Worm (Caenorhabditis elegans) whole organism, L4 larva: ENCODE results near the gene drap-1.
A peak's percentile ranks its signal among the peaks of the same experiment; 100 is the strongest.

Source experiments
- D1046.2 ChIP-seq: fragments of 200-800 bp; sonication (Bioruptor generic); IDR thresholded peaks from 2 replicates; pipeline ENCODE4 v1.3.6; 2022; ENCODE audit warnings: missing genetic modification characterization, missing compliant biosample characterization
- F10B5.3 ChIP-seq: sonication (generic microtip); optimal IDR thresholded peaks from 2 replicates; lab custom pipeline; 2016; ENCODE audit warnings: mild to moderate bottlenecking, missing genetic modification characterization, missing compliant biosample characterization
- F37D6.2 ChIP-seq: sonication (generic microtip); optimal IDR thresholded peaks from 2 replicates; lab custom pipeline; 2016; ENCODE audit warnings: mild to moderate bottlenecking, missing genetic modification characterization, missing compliant biosample characterization
- R02D3.7 ChIP-seq: fragments of 150-350 bp; sonication (generic microtip); optimal IDR thresholded peaks from 3 replicates; lab custom pipeline; 2014; ENCODE audit warnings: missing biosample characterization, missing genetic modification characterization
- T20F7.1 ChIP-seq: fragments of 200-800 bp; sonication (Bioruptor generic); optimal IDR thresholded peaks from 2 replicates; lab custom pipeline; 2018; ENCODE audit warnings: mild to moderate bottlenecking, missing genetic modification characterization, missing compliant biosample characterization
- T26A8.4 ChIP-seq: fragments of 200-800 bp; sonication (Bioruptor generic); IDR thresholded peaks from 2 replicates; pipeline ENCODE4 v1.3.6; 2022; ENCODE audit warnings: missing genetic modification characterization, missing compliant biosample characterization
- Y5F2A.4 ChIP-seq: fragments of 200-800 bp; sonication (Bioruptor generic); optimal IDR thresholded peaks from 2 replicates; lab custom pipeline; 2018; ENCODE audit warnings: mild to moderate bottlenecking, missing genetic modification characterization, missing compliant biosample characterization
- ZK337.2 ChIP-seq: fragments of 200-800 bp; sonication (Bioruptor generic); IDR thresholded peaks from 2 replicates; pipeline ENCODE4 v1.3.6; 2022; ENCODE audit warnings: missing genetic modification reagents, missing genetic modification characterization, missing compliant biosample characterization
- ZK546.5 ChIP-seq, 2 experiments: sonication (generic microtip); optimal IDR thresholded peaks; 2 replicates each; lab custom pipeline; 2017; ENCODE audit warnings: missing biosample characterization in 2 of 2, missing genetic modification characterization in 2 of 2
- ama-1 ChIP-seq: fragments of 150-350 bp; optimal IDR thresholded peaks from 2 replicates; lab custom pipeline; 2014; ENCODE audit warnings: inconsistent platforms, mixed read lengths
- attf-4 ChIP-seq: sonication (generic microtip); optimal IDR thresholded peaks from 3 replicates; lab custom pipeline; 2017; ENCODE audit warnings: missing biosample characterization, missing genetic modification characterization
- ceh-20 ChIP-seq: fragments of 200-800 bp; sonication (Bioruptor generic); IDR thresholded peaks from 2 replicates; pipeline ENCODE4 v1.3.6; 2022; ENCODE audit warnings: missing genetic modification reagents, missing genetic modification characterization, missing compliant biosample characterization
- ceh-32 ChIP-seq: sonication (generic microtip); optimal IDR thresholded peaks from 2 replicates; lab custom pipeline; 2016; ENCODE audit warnings: mild to moderate bottlenecking, missing genetic modification characterization, missing compliant biosample characterization; ENCODE audit not compliant: poor library complexity
- ceh-82 ChIP-seq: sonication (generic microtip); optimal IDR thresholded peaks from 2 replicates; lab custom pipeline; 2017; ENCODE audit warnings: missing biosample characterization, missing genetic modification characterization
- ctbp-1 ChIP-seq: fragments of 200-800 bp; sonication (Bioruptor generic); IDR thresholded peaks from 2 replicates; pipeline ENCODE4 v1.3.6; 2022; ENCODE audit warnings: missing genetic modification reagents, missing genetic modification characterization, missing compliant biosample characterization
- daf-12 ChIP-seq: fragments of 150-350 bp; optimal IDR thresholded peaks from 2 replicates; lab custom pipeline; 2014; ENCODE audit warnings: missing biosample characterization, missing genetic modification reagents, missing genetic modification characterization
- daf-8 ChIP-seq: fragments of 200-800 bp; sonication (Bioruptor generic); IDR thresholded peaks from 2 replicates; pipeline ENCODE4 v1.3.6; 2022; ENCODE audit warnings: missing genetic modification characterization, missing compliant biosample characterization
- dmd-6 ChIP-seq: fragments of 200-800 bp; sonication (Bioruptor generic); IDR thresholded peaks from 2 replicates; pipeline ENCODE4 v1.3.6; 2022; ENCODE audit warnings: missing genetic modification reagents, missing genetic modification characterization, missing compliant biosample characterization
- dmd-8 ChIP-seq: fragments of 200-800 bp; sonication (Bioruptor generic); IDR thresholded peaks from 2 replicates; pipeline ENCODE4 v1.3.6; 2022; ENCODE audit warnings: missing genetic modification characterization, missing compliant biosample characterization
- dpl-1 ChIP-seq: fragments of 150-350 bp; optimal IDR thresholded peaks from 2 replicates; lab custom pipeline; 2014; ENCODE audit warnings: missing biosample characterization, missing genetic modification reagents, missing genetic modification characterization
- dve-1 ChIP-seq: sonication (generic microtip); optimal IDR thresholded peaks from 2 replicates; lab custom pipeline; 2017; ENCODE audit warnings: antibody characterized with exemption, mild to moderate bottlenecking, missing genetic modification characterization, missing compliant biosample characterization; ENCODE audit not compliant: insufficient read depth
- egl-27 ChIP-seq: sonication (generic microtip); optimal IDR thresholded peaks from 3 replicates; lab custom pipeline; 2017; ENCODE audit warnings: missing biosample characterization, missing genetic modification reagents, missing genetic modification characterization
- egl-43 ChIP-seq: fragments of 200-800 bp; sonication (Bioruptor generic); IDR thresholded peaks from 2 replicates; pipeline ENCODE4 v1.3.6; 2022; ENCODE audit warnings: missing genetic modification reagents, missing genetic modification characterization, missing compliant biosample characterization
- fkh-10 ChIP-seq: fragments of 150-350 bp; optimal IDR thresholded peaks from 2 replicates; lab custom pipeline; 2014; ENCODE audit warnings: missing biosample characterization, missing genetic modification reagents, missing genetic modification characterization
- gei-8 ChIP-seq: fragments of 200-800 bp; sonication (Bioruptor generic); optimal IDR thresholded peaks from 2 replicates; lab custom pipeline; 2018; ENCODE audit warnings: mild to moderate bottlenecking, missing genetic modification characterization, missing compliant biosample characterization
- hlh-30 ChIP-seq: sonication (generic microtip); optimal IDR thresholded peaks from 2 replicates; lab custom pipeline; 2017; ENCODE audit warnings: antibody characterized with exemption, mild to moderate bottlenecking, missing genetic modification characterization, missing compliant biosample characterization; ENCODE audit not compliant: insufficient read depth
- hmg-1.1 ChIP-seq: fragments of 200-800 bp; sonication (Bioruptor generic); IDR thresholded peaks from 2 replicates; pipeline ENCODE4 v1.3.6; 2022; ENCODE audit warnings: missing genetic modification reagents, missing genetic modification characterization, missing compliant biosample characterization
- lin-1 ChIP-seq: fragments of 200-800 bp; sonication (Bioruptor generic); IDR thresholded peaks from 2 replicates; pipeline ENCODE4 v1.3.6; 2022; ENCODE audit warnings: missing genetic modification reagents, missing genetic modification characterization, missing compliant biosample characterization
- lin-39 ChIP-seq: fragments of 150-350 bp; optimal IDR thresholded peaks from 2 replicates; lab custom pipeline; 2014; ENCODE audit warnings: missing biosample characterization, missing genetic modification reagents, missing genetic modification characterization
- lsy-2 ChIP-seq, 2 experiments: fragments of 150-350 bp in 1 of 2; sonication (generic microtip) in 1 of 2; optimal IDR thresholded peaks; 2 replicates each; lab custom pipeline; 2014 to 2017; ENCODE audit warnings: missing biosample characterization in 2 of 2, missing genetic modification characterization in 2 of 2
- mdl-1 ChIP-seq, 2 experiments: fragments of 150-350 bp in 1 of 2; sonication (generic microtip) in 1 of 2; optimal IDR thresholded peaks; 2 replicates each; lab custom pipeline; 2014 to 2017; ENCODE audit warnings: missing biosample characterization in 2 of 2, missing genetic modification characterization in 2 of 2
- mdt-29 ChIP-seq: fragments of 200-800 bp; sonication (Bioruptor generic); IDR thresholded peaks from 2 replicates; pipeline ENCODE4 v1.3.6; 2022; ENCODE audit warnings: missing genetic modification reagents, missing genetic modification characterization, missing compliant biosample characterization
- mes-2 ChIP-seq: sonication (generic microtip); optimal IDR thresholded peaks from 2 replicates; lab custom pipeline; 2016; ENCODE audit warnings: missing genotype, mild to moderate bottlenecking, missing genetic modification characterization, missing compliant biosample characterization; ENCODE audit not compliant: poor library complexity, severe bottlenecking
- nhr-10 ChIP-seq: fragments of 150-350 bp; optimal IDR thresholded peaks from 2 replicates; lab custom pipeline; 2014; ENCODE audit warnings: missing biosample characterization, missing genetic modification characterization
- nhr-11 ChIP-seq: fragments of 150-350 bp; optimal IDR thresholded peaks from 2 replicates; lab custom pipeline; 2014; ENCODE audit warnings: missing biosample characterization, missing genetic modification characterization
- nhr-111 ChIP-seq: fragments of 200-800 bp; sonication (Bioruptor generic); optimal IDR thresholded peaks from 2 replicates; lab custom pipeline; 2018; ENCODE audit warnings: mild to moderate bottlenecking, missing genetic modification characterization, missing compliant biosample characterization
- nhr-41 ChIP-seq: fragments of 200-800 bp; sonication (Bioruptor generic); IDR thresholded peaks from 2 replicates; pipeline ENCODE4 v1.3.6; 2022; ENCODE audit warnings: missing genetic modification reagents, missing genetic modification characterization, missing compliant biosample characterization
- nhr-42 ChIP-seq: fragments of 200-800 bp; sonication (Bioruptor generic); IDR thresholded peaks from 2 replicates; pipeline ENCODE4 v1.3.6; 2022; ENCODE audit warnings: missing genetic modification characterization, missing compliant biosample characterization
- nhr-48 ChIP-seq: sonication (generic microtip); optimal IDR thresholded peaks from 2 replicates; lab custom pipeline; 2016; ENCODE audit warnings: mild to moderate bottlenecking, missing genetic modification characterization, missing compliant biosample characterization
- nhr-77 ChIP-seq: fragments of 150-350 bp; optimal IDR thresholded peaks from 2 replicates; lab custom pipeline; 2014; ENCODE audit warnings: missing biosample characterization, missing genetic modification characterization
- pha-4 ChIP-seq, 2 experiments: fragments of 150-350 bp in 1 of 2; fragments of 200-800 bp in 1 of 2; sonication (Bioruptor generic) in 1 of 2; IDR thresholded peaks in 1 of 2; optimal IDR thresholded peaks in 1 of 2; 2 replicates each; pipeline versions ENCODE4 v1.3.6 to Lab custom; 2014 to 2022; ENCODE audit warnings: missing genetic modification characterization in 2 of 2, missing genetic modification reagents in 2 of 2, missing biosample characterization in 1 of 2, missing compliant biosample characterization in 1 of 2
- php-3 ChIP-seq: fragments of 200-800 bp; sonication (Bioruptor generic); IDR thresholded peaks from 2 replicates; pipeline ENCODE4 v1.3.6; 2022; ENCODE audit warnings: missing genetic modification reagents, missing genetic modification characterization, missing compliant biosample characterization
- pqm-1 ChIP-seq: sonication (generic microtip); optimal IDR thresholded peaks from 2 replicates; lab custom pipeline; 2017; ENCODE audit warnings: missing biosample characterization, missing genetic modification characterization
- saeg-2 ChIP-seq: fragments of 200-800 bp; sonication (Bioruptor generic); IDR thresholded peaks from 2 replicates; pipeline ENCODE4 v1.3.6; 2022; ENCODE audit warnings: missing genetic modification reagents, missing genetic modification characterization, missing compliant biosample characterization
- sdz-12 ChIP-seq: fragments of 200-800 bp; sonication (Bioruptor generic); optimal IDR thresholded peaks from 2 replicates; lab custom pipeline; 2018; ENCODE audit warnings: mild to moderate bottlenecking, missing genetic modification characterization, missing compliant biosample characterization
- set-16 ChIP-seq: fragments of 200-800 bp; sonication (Bioruptor generic); IDR thresholded peaks from 2 replicates; pipeline ENCODE4 v1.3.6; 2022; ENCODE audit warnings: missing genetic modification reagents, missing genetic modification characterization, missing compliant biosample characterization
- skn-1 ChIP-seq: fragments of 150-350 bp; optimal IDR thresholded peaks from 2 replicates; lab custom pipeline; 2014; ENCODE audit warnings: missing biosample characterization, missing genetic modification characterization
- snpc-4 ChIP-seq: fragments of 150-350 bp; optimal IDR thresholded peaks from 2 replicates; lab custom pipeline; 2014; ENCODE audit warnings: missing biosample characterization, missing genetic modification characterization
- spr-3 ChIP-seq: fragments of 200-800 bp; sonication (Bioruptor generic); optimal IDR thresholded peaks from 2 replicates; lab custom pipeline; 2018; ENCODE audit warnings: mild to moderate bottlenecking, missing genetic modification characterization, missing compliant biosample characterization
- unc-39 ChIP-seq: sonication (generic microtip); optimal IDR thresholded peaks from 2 replicates; lab custom pipeline; 2017; ENCODE audit warnings: missing biosample characterization, missing genetic modification characterization
- zag-1 ChIP-seq: fragments of 150-350 bp; optimal IDR thresholded peaks from 2 replicates; lab custom pipeline; 2014; ENCODE audit warnings: missing biosample characterization, missing genetic modification characterization
- zfp-3 ChIP-seq: fragments of 200-800 bp; sonication (Bioruptor generic); conservative IDR thresholded peaks from 2 replicates; pipeline ENCODE4 v1.3.6; 2022; ENCODE audit warnings: missing genetic modification reagents, missing genetic modification characterization, missing compliant biosample characterization

Gene drap-1

ce11 chrV:9690728-9691127 lies 39.2 kb upstream of the drap-1 start (continued):
- no peak for TF ChIP-seq php-3 (GFP tag; lab: Robert Waterston, UW)
- TF ChIP-seq lsy-2 (tag; optimal IDR thresholded peaks at IDR 0.05; lab: Kevin White, UChicago), result peak in 1 of 2 experiments; percentile 93
- TF ChIP-seq dmd-8 (GFP tag; lab: Robert Waterston, UW), result no peak
- TF ChIP-seq D1046.2 (GFP tag; lab: Robert Waterston, UW), result no peak
- TF ChIP-seq saeg-2, result no peak
- TF ChIP-seq hlh-30 (tag; lab: Kevin White, UChicago), result no peak
- no peak for TF ChIP-seq attf-4 (tag; lab: Kevin White, UChicago)
- TF ChIP-seq lin-39 (tag; lab: Kevin White, UChicago), result no peak
- TF ChIP-seq nhr-111 (GFP tag; lab: Kevin White, UChicago), result no peak
- TF ChIP-seq sdz-12 (GFP tag; lab: Kevin White, UChicago), result no peak
- peak; percentile 37 for TF ChIP-seq dpl-1 (GFP tag; lab: Kevin White, UChicago)
- no peak for TF ChIP-seq pha-4 (GFP tag; IDR thresholded peaks at IDR 0.05; lab: Robert Waterston, UW)
- TF ChIP-seq pha-4 (tag; optimal IDR thresholded peaks at IDR 0.05; lab: Kevin White, UChicago), result no peak
- TF ChIP-seq nhr-11 (tag; lab: Kevin White, UChicago), result no peak
- TF ChIP-seq egl-27, result no peak
- no peak for TF ChIP-seq zag-1
- TF ChIP-seq set-16, result no peak
- TF ChIP-seq unc-39 (tag; lab: Kevin White, UChicago), result no peak
- no peak for TF ChIP-seq F10B5.3
- no peak for TF ChIP-seq spr-3 (GFP tag; lab: Kevin White, UChicago)
- TF ChIP-seq F37D6.2 (tag; lab: Kevin White, UChicago), result no peak
- no peak for TF ChIP-seq Y5F2A.4 (GFP tag; lab: Kevin White, UChicago)
- no peak for TF ChIP-seq nhr-41 (GFP tag; lab: Robert Waterston, UW)
- no peak for TF ChIP-seq mdt-29 (GFP tag; lab: Robert Waterston, UW)
- TF ChIP-seq egl-43 (GFP tag; lab: Robert Waterston, UW), result no peak
- no peak for TF ChIP-seq skn-1 (tag; lab: Kevin White, UChicago)
- no peak for TF ChIP-seq R02D3.7 (tag; lab: Kevin White, UChicago)
- TF ChIP-seq nhr-42 (GFP tag; lab: Robert Waterston, UW), result no peak
- TF ChIP-seq ama-1 (lab: Kevin White, UChicago), result peak; percentile 39
- no peak for TF ChIP-seq daf-12 (tag; lab: Kevin White, UChicago)
- TF ChIP-seq ZK337.2 (GFP tag; lab: Robert Waterston, UW), result no peak
- no peak for TF ChIP-seq ceh-82
- no peak for TF ChIP-seq ctbp-1
- TF ChIP-seq mes-2, result peak; percentile 71
- no peak for TF ChIP-seq ceh-20 (GFP tag; lab: Robert Waterston, UW)
- no peak for TF ChIP-seq nhr-48 (tag; lab: Kevin White, UChicago)
- no peak for TF ChIP-seq fkh-10
- TF ChIP-seq zfp-3, result no peak
- no peak for TF ChIP-seq nhr-10
- TF ChIP-seq T26A8.4 (GFP tag; lab: Robert Waterston, UW), result no peak
- 0 out of 2 replicates have a peak, but pooled peaks have one; percentile 36 for TF ChIP-seq hmg-1.1 (GFP tag; lab: Robert Waterston, UW)
- no peak for TF ChIP-seq dmd-6
- TF ChIP-seq pqm-1 (tag; lab: Kevin White, UChicago), result no peak
- no peak for TF ChIP-seq ZK546.5 (tag; optimal IDR thresholded peaks at IDR 0.05; lab: Kevin White, UChicago)
- TF ChIP-seq lin-1 (GFP tag; lab: Robert Waterston, UW), result no peak
- TF ChIP-seq dve-1 (tag; lab: Kevin White, UChicago), result no peak
- no peak for TF ChIP-seq gei-8 (GFP tag; lab: Kevin White, UChicago)
- no peak for TF ChIP-seq nhr-77 (tag; lab: Kevin White, UChicago)
- TF ChIP-seq snpc-4 (tag; lab: Kevin White, UChicago), result no peak
- TF ChIP-seq daf-8 (GFP tag; lab: Robert Waterston, UW), result no peak
- TF ChIP-seq T20F7.1 (GFP tag; lab: Kevin White, UChicago), result peak; percentile 6
- peak in 1 of 2 experiments; percentile 20 for TF ChIP-seq mdl-1 (tag; optimal IDR thresholded peaks at IDR 0.05; lab: Kevin White, UChicago)
- no peak for TF ChIP-seq ceh-32 (tag; lab: Kevin White, UChicago)
